Fruit fly (Drosophila melanogaster): ENCODE results near the gene ppk8.

ppk8 gene

dm6 chrX:3538775-3539174 lies 18.8 kb upstream of the ppk8 start (continued):
- no peak for TF ChIP-seq CG15601 (tag; optimal IDR thresholded peaks at IDR 0.05)
- TF ChIP-seq Fer3 (tag; optimal IDR thresholded peaks at IDR 0.05): no peak
- TF ChIP-seq CG8944 (GFP tag; optimal IDR thresholded peaks at IDR 0.05): peak; percentile 37
- no peak for TF ChIP-seq Elba2 (GFP tag; optimal IDR thresholded peaks at IDR 0.05)
- no peak for TF ChIP-seq Opbp (GFP tag; IDR thresholded peaks at IDR 0.05; ENCODE audit: partially characterized antibody)
- no peak for TF ChIP-seq CG15696 (tag; optimal IDR thresholded peaks at IDR 0.05)
- no peak for TF ChIP-seq CG14014 (GFP tag; IDR thresholded peaks at IDR 0.05)
- 0 out of 2 replicates have a peak, but pooled peaks have one; percentile 16 for TF ChIP-seq seq (GFP tag; IDR thresholded peaks at IDR 0.05)
- TF ChIP-seq tgo (GFP tag; IDR thresholded peaks at IDR 0.05): peak; percentile 51; the same call in 2 of the 3 replicates
- no peak for TF ChIP-seq crc (GFP tag; optimal IDR thresholded peaks at IDR 0.05)
- no peak for TF ChIP-seq pan (optimal IDR thresholded peaks at IDR 0.05)
- TF ChIP-seq pan (GFP tag; optimal IDR thresholded peaks at IDR 0.05 in 1 of 2, IDR thresholded peaks at IDR 0.05 in 1 of 2): peak in 1 of 2 experiments; percentile 47
- no peak for TF ChIP-seq CG3726 (GFP tag; IDR thresholded peaks at IDR 0.05)
- no peak for TF ChIP-seq NC2α (GFP tag; optimal IDR thresholded peaks at IDR 0.05)
- no peak for TF ChIP-seq CG10462 (GFP tag; optimal IDR thresholded peaks at IDR 0.05)
- no peak for TF ChIP-seq Tbp (GFP tag; optimal IDR thresholded peaks at IDR 0.05)
- TF ChIP-seq HLH3B (GFP tag; IDR thresholded peaks at IDR 0.05): peak; percentile 24; the same call in 1 of the 2 replicates
- peak; percentile 16 for TF ChIP-seq CG7556 (GFP tag; optimal IDR thresholded peaks at IDR 0.05)
- no peak for TF ChIP-seq CG5245 (GFP tag; optimal IDR thresholded peaks at IDR 0.05)
- TF ChIP-seq unc-4 (GFP tag; IDR thresholded peaks at IDR 0.05; ENCODE audit: partially characterized antibody): no peak
- TF ChIP-seq Mes4 (GFP tag; optimal IDR thresholded peaks at IDR 0.05): peak; percentile 21
- no peak for TF ChIP-seq ham (GFP tag; IDR thresholded peaks at IDR 0.05)
- TF ChIP-seq Deaf1 (tag; optimal IDR thresholded peaks at IDR 0.05): no peak
- no peak for TF ChIP-seq CG12942 (GFP tag; optimal IDR thresholded peaks at IDR 0.05)
- no peak for TF ChIP-seq sqz (GFP tag; optimal IDR thresholded peaks at IDR 0.05)
- TF ChIP-seq CG9932 (GFP tag; IDR thresholded peaks at IDR 0.05): peak; percentile 36
- peak; percentile 56; the same call in 1 of the 3 replicates for TF ChIP-seq ken (GFP tag; IDR thresholded peaks at IDR 0.05)
- no peak for TF ChIP-seq CG10267 (tag; optimal IDR thresholded peaks at IDR 0.05)
- TF ChIP-seq CG11085 (GFP tag; IDR thresholded peaks at IDR 0.05): no peak
- no peak for TF ChIP-seq tap (tag; optimal IDR thresholded peaks at IDR 0.05)
- TF ChIP-seq CG11247 (GFP tag; IDR thresholded peaks at IDR 0.05): no peak
- no peak for TF ChIP-seq Bteb2 (GFP tag; optimal IDR thresholded peaks at IDR 0.05)
- TF ChIP-seq CG12299 (tag; optimal IDR thresholded peaks at IDR 0.05): no peak
- no peak for TF ChIP-seq mld (GFP tag; IDR thresholded peaks at IDR 0.05; ENCODE audit: partially characterized antibody)
- TF ChIP-seq CG33557 (GFP tag; optimal IDR thresholded peaks at IDR 0.05): no peak
- no peak for TF ChIP-seq kni (GFP tag; optimal IDR thresholded peaks at IDR 0.05)
- no peak for TF ChIP-seq Mrtf (GFP tag; IDR thresholded peaks at IDR 0.05)
- no peak for TF ChIP-seq yki (optimal IDR thresholded peaks at IDR 0.05)
- TF ChIP-seq org-1 (GFP tag; optimal IDR thresholded peaks at IDR 0.05): no peak
- peak; percentile 60 for TF ChIP-seq CG16863 (GFP tag; optimal IDR thresholded peaks at IDR 0.05)
- peak; percentile 30 for TF ChIP-seq Camta (GFP tag; optimal IDR thresholded peaks at IDR 0.05)
- no peak for TF ChIP-seq HLH4C (GFP tag; IDR thresholded peaks at IDR 0.05; ENCODE audit: partially characterized antibody)
- no peak for TF ChIP-seq Hand (GFP tag; optimal IDR thresholded peaks at IDR 0.05)
- TF ChIP-seq CG3407 (GFP tag; optimal IDR thresholded peaks at IDR 0.05): no peak
- TF ChIP-seq CrebB (tag; optimal IDR thresholded peaks at IDR 0.05): no peak
- TF ChIP-seq CG6175 (GFP tag; IDR thresholded peaks at IDR 0.05): no peak
- no peak for TF ChIP-seq Dref (GFP tag; IDR thresholded peaks at IDR 0.05)
- 0 out of 2 replicates have a peak, but pooled peaks have one; percentile 5 for TF ChIP-seq CG4730 (GFP tag; IDR thresholded peaks at IDR 0.05)
- TF ChIP-seq CG8765 (GFP tag; IDR thresholded peaks at IDR 0.05): no peak
- no peak for TF ChIP-seq Gsc (GFP tag; IDR thresholded peaks at IDR 0.05)
- no peak for TF ChIP-seq hth (optimal IDR thresholded peaks at IDR 0.05)
- no peak for TF ChIP-seq Doc3 (GFP tag; IDR thresholded peaks at IDR 0.05; ENCODE audit: partially characterized antibody)
- TF ChIP-seq sima (GFP tag; optimal IDR thresholded peaks at IDR 0.05): no peak
